Fruit fly (Drosophila melanogaster): ENCODE measurements around the gene hzg.
A peak's percentile ranks its signal among the peaks of the same experiment; 100 is the strongest.

hzg gene

dm6 chr3L:16046387-16047066 is 42.0 kb upstream of the hzg start (continued):
- no peak for TF ChIP-seq slp2 (GFP tag; optimal IDR thresholded peaks at IDR 0.05)
- peak; percentile 56 for TF ChIP-seq CG17568 (GFP tag; optimal IDR thresholded peaks at IDR 0.05)
- TF ChIP-seq grn (GFP tag; optimal IDR thresholded peaks at IDR 0.05): no peak
- no peak for TF ChIP-seq org-1 (GFP tag; optimal IDR thresholded peaks at IDR 0.05)
- peak; percentile 75 for TF ChIP-seq ftz-f1 (GFP tag; optimal IDR thresholded peaks at IDR 0.05)
- no peak for TF ChIP-seq CG4617 (GFP tag; optimal IDR thresholded peaks at IDR 0.05; ENCODE audit: borderline replicate concordance)
- no peak for TF ChIP-seq CG5245 (GFP tag; optimal IDR thresholded peaks at IDR 0.05)
- TF ChIP-seq gcm (GFP tag; optimal IDR thresholded peaks at IDR 0.05): no peak
- peak; percentile 100 for TF ChIP-seq Deaf1 (tag; optimal IDR thresholded peaks at IDR 0.05)
- no peak for TF ChIP-seq Dfd (GFP tag; optimal IDR thresholded peaks at IDR 0.05)
- no peak for TF ChIP-seq nerfin-2 (GFP tag; IDR thresholded peaks at IDR 0.05; ENCODE audit: partially characterized antibody)
- no peak for TF ChIP-seq dimm (GFP tag; IDR thresholded peaks at IDR 0.05)
- peak; percentile 16; the same call in 1 of the 2 replicates for TF ChIP-seq CG5953 (GFP tag; IDR thresholded peaks at IDR 0.05)
- TF ChIP-seq Bdp1 (GFP tag; optimal IDR thresholded peaks at IDR 0.05): no peak
- no peak for TF ChIP-seq HLH4C (GFP tag; IDR thresholded peaks at IDR 0.05; ENCODE audit: partially characterized antibody)
- TF ChIP-seq prd (optimal IDR thresholded peaks at IDR 0.05): no peak
- TF ChIP-seq prd (GFP tag; IDR thresholded peaks at IDR 0.05): no peak
- TF ChIP-seq CG1602 (GFP tag; optimal IDR thresholded peaks at IDR 0.05): no peak
- TF ChIP-seq dan (GFP tag; IDR thresholded peaks at IDR 0.05): no peak
- no peak for TF ChIP-seq CG8281 (tag; optimal IDR thresholded peaks at IDR 0.05)
- no peak for TF ChIP-seq HLH3B (GFP tag; IDR thresholded peaks at IDR 0.05)
- peak; percentile 69; the same call in 1 of the 3 replicates for TF ChIP-seq ci (GFP tag; IDR thresholded peaks at IDR 0.05)
- peak; percentile 53 for TF ChIP-seq cg (GFP tag; optimal IDR thresholded peaks at IDR 0.05)
- TF ChIP-seq Fer2 (tag; optimal IDR thresholded peaks at IDR 0.05): no peak
- peak; percentile 26 for TF ChIP-seq pros (GFP tag; optimal IDR thresholded peaks at IDR 0.05)
- TF ChIP-seq CG11398 (GFP tag; optimal IDR thresholded peaks at IDR 0.05): peak; percentile 37
- TF ChIP-seq CG11723 (GFP tag; optimal IDR thresholded peaks at IDR 0.05): no peak
- TF ChIP-seq Hr78 (GFP tag; optimal IDR thresholded peaks at IDR 0.05): no peak
- TF ChIP-seq CG7839 (tag; optimal IDR thresholded peaks at IDR 0.05): no peak
- TF ChIP-seq CG11695 (GFP tag; IDR thresholded peaks at IDR 0.05): no peak
- no peak for TF ChIP-seq CG10147 (GFP tag; optimal IDR thresholded peaks at IDR 0.05)
- TF ChIP-seq CG4730 (GFP tag; IDR thresholded peaks at IDR 0.05): no peak
- TF ChIP-seq ranshi (GFP tag; IDR thresholded peaks at IDR 0.05): no peak; the same call in 1 of the 2 replicates
- TF ChIP-seq lab (GFP tag; optimal IDR thresholded peaks at IDR 0.05): peak; percentile 23
- no peak for TF ChIP-seq shn (GFP tag; optimal IDR thresholded peaks at IDR 0.05)
- TF ChIP-seq CG6689 (GFP tag; IDR thresholded peaks at IDR 0.05): no peak
- no peak for TF ChIP-seq CG9437 (GFP tag; optimal IDR thresholded peaks at IDR 0.05)
- TF ChIP-seq CG15479 (GFP tag; optimal IDR thresholded peaks at IDR 0.05): no peak
- TF ChIP-seq CG4707 (GFP tag; optimal IDR thresholded peaks at IDR 0.05): peak; percentile 11
- no peak for TF ChIP-seq YL-1 (GFP tag; optimal IDR thresholded peaks at IDR 0.05)
- no peak for TF ChIP-seq jigr1 (GFP tag; IDR thresholded peaks at IDR 0.05)
- TF ChIP-seq wek (GFP tag; optimal IDR thresholded peaks at IDR 0.05): no peak
- TF ChIP-seq CG6791 (GFP tag; IDR thresholded peaks at IDR 0.05; ENCODE audit: partially characterized antibody): 0 out of 3 replicates have a peak, but pooled peaks have one; percentile 38
- TF ChIP-seq kah (GFP tag; optimal IDR thresholded peaks at IDR 0.05): no peak
- TF ChIP-seq Fer1 (GFP tag; optimal IDR thresholded peaks at IDR 0.05): peak; percentile 21
- peak; percentile 23; the same call in 2 of the 3 replicates for TF ChIP-seq Dbx (GFP tag; IDR thresholded peaks at IDR 0.05)
- peak; percentile 37 for TF ChIP-seq CG7745 (tag; optimal IDR thresholded peaks at IDR 0.05)
- TF ChIP-seq Antp (GFP tag; optimal IDR thresholded peaks at IDR 0.05): no peak
- no peak for TF ChIP-seq TFAM (GFP tag; optimal IDR thresholded peaks at IDR 0.05)
- TF ChIP-seq CG9817 (tag; optimal IDR thresholded peaks at IDR 0.05): no peak
